Worm (Caenorhabditis elegans): ENCODE measurements around the gene lin-23.

DNA sequence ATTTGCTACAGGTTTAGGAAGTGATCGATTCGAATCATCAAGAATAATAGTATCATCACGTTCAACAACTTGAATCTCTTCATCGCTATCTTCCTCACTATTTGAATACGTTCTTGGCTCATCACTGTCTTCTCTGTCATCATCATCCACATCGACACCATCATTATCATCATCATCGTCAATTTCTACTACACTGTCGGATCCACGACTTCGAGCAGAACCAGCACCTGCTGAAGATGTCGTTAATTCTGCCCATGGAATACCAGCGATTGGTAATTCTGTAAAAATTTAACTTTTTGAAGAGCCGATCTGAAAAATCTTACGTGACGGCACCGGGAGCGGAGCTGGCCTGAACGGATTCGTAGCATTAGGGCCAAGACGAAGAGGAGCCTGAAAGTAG, 21.1 kb upstream of the lin-23 start:
- no peak for TF ChIP-seq D1046.2 (GFP tag; IDR thresholded peaks at IDR 0.05)
- TF ChIP-seq Y48G9A.11 (GFP tag; IDR thresholded peaks at IDR 0.05) = no peak
- TF ChIP-seq zip-11 (GFP tag; IDR thresholded peaks at IDR 0.05) = no peak
- no peak for TF ChIP-seq pha-4 (GFP tag; IDR thresholded peaks at IDR 0.05)
- no peak for TF ChIP-seq pha-4 (tag; optimal IDR thresholded peaks at IDR 0.05)
- no peak for TF ChIP-seq daf-8 (GFP tag; IDR thresholded peaks at IDR 0.05)
- no peak for TF ChIP-seq lsy-2 (tag; optimal IDR thresholded peaks at IDR 0.05)
- no peak for TF ChIP-seq fos-1 (tag; optimal IDR thresholded peaks at IDR 0.05)
- TF ChIP-seq zag-1 (tag; optimal IDR thresholded peaks at IDR 0.05) = no peak
- TF ChIP-seq skn-1 (tag; optimal IDR thresholded peaks at IDR 0.05) = no peak

All from whole organism, L4 larva.